Fruit fly (Drosophila melanogaster): Measurements from ENCODE around the gene spidey.
A peak's percentile ranks its signal among the peaks of the same experiment; 100 is the strongest.

The spidey gene

DNA sequence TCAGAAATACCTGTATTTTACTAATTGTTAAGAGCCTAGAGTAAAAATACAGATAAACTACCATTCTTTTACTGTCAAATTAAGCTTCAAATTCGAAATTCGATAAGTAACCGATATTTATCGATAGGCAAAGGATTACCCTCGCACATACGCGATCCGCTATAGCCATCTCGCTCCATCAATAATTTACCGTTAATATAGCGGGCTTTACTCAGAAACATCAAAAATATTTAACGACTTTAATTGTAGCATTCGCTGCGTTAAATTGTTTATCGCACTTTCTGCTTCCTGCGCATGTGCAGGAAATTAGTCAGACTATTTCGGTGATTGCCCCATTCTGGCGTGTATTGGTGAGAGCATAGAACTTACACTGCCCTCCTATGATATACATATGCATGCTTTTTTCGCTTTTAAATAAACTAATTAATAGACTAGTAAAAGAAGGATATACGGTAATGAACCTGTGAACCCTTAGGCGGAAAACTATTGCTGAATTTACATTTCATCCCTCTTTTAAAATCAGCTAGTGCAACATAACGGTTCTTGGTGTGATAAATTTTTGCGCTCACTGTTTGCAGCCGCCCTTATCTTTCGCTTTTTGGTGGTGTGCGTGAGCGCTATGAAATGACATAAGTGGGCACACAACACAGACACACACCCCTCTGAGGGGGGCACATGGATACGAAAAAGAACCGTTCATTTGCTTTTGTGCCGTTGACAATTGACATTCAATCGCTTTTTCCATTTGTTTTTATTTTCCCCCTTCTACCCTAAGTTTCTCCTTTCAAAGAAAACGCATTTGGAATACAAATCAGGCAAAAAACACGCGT is at the start of gene spidey, which contains the start of gene dpr14:
Gene spidey, plus strand, starts transcription at position 693 of the 830 bp plus-strand sequence.
Gene dpr14, minus strand, starts transcription at position 48 of the 830 bp plus-strand sequence.
- TF ChIP-seq CG10348 (GFP tag; IDR thresholded peaks at IDR 0.05) (0 out of 2 replicates have a peak, but pooled peaks have one; percentile 31), CG4496 (GFP tag; IDR thresholded peaks at IDR 0.05) (peak; percentile 91), CG14655 (GFP tag; optimal IDR thresholded peaks at IDR 0.05) (peak; percentile 85), Ets98B (GFP tag; IDR thresholded peaks at IDR 0.05) (peak; percentile 85), CG34367 (tag; optimal IDR thresholded peaks at IDR 0.05) (peak; percentile 75), CG12605 (GFP tag; IDR thresholded peaks at IDR 0.05) (peak; percentile 66), Pif1B (GFP tag; optimal IDR thresholded peaks at IDR 0.05) (peak; percentile 72), EcR (GFP tag; optimal IDR thresholded peaks at IDR 0.05) (peak; percentile 76), Snoo (tag; optimal IDR thresholded peaks at IDR 0.05) (peak; percentile 56), CG17806 (tag; optimal IDR thresholded peaks at IDR 0.05) (peak; percentile 74), fd96Ca (GFP tag; IDR thresholded peaks at IDR 0.05) (peak; percentile 90), CG9948 (tag; optimal IDR thresholded peaks at IDR 0.05) (peak; percentile 70), rn (GFP tag; IDR thresholded peaks at IDR 0.05) (no peak), D1 (tag; optimal IDR thresholded peaks at IDR 0.05) (no peak), CG15710 (tag; optimal IDR thresholded peaks at IDR 0.05) (peak; percentile 79), gl (tag; optimal IDR thresholded peaks at IDR 0.05) (peak; percentile 59), CG32121 (GFP tag; IDR thresholded peaks at IDR 0.05) (peak; percentile 89), CG13204 (GFP tag; optimal IDR thresholded peaks at IDR 0.05) (no peak), CG8301 (tag; optimal IDR thresholded peaks at IDR 0.05) (peak; percentile 79), Pif1A (GFP tag; optimal IDR thresholded peaks at IDR 0.05) (no peak), CG8159 (tag; optimal IDR thresholded peaks at IDR 0.05) (peak; percentile 83)

- TF ChIP-seq EcR (GFP tag; optimal IDR thresholded peaks at IDR 0.05) (no peak), D1 (tag; optimal IDR thresholded peaks at IDR 0.05) (no peak), CG8159 (tag; optimal IDR thresholded peaks at IDR 0.05) (no peak), gl (tag; optimal IDR thresholded peaks at IDR 0.05) (no peak)
Measured at dm6 chrX:7866868-7867267, 41.9 kb upstream of the spidey start, which contains the start of gene Ir7b. Gene Ir7b (minus strand): TSS chrX:7866968.

DNA sequence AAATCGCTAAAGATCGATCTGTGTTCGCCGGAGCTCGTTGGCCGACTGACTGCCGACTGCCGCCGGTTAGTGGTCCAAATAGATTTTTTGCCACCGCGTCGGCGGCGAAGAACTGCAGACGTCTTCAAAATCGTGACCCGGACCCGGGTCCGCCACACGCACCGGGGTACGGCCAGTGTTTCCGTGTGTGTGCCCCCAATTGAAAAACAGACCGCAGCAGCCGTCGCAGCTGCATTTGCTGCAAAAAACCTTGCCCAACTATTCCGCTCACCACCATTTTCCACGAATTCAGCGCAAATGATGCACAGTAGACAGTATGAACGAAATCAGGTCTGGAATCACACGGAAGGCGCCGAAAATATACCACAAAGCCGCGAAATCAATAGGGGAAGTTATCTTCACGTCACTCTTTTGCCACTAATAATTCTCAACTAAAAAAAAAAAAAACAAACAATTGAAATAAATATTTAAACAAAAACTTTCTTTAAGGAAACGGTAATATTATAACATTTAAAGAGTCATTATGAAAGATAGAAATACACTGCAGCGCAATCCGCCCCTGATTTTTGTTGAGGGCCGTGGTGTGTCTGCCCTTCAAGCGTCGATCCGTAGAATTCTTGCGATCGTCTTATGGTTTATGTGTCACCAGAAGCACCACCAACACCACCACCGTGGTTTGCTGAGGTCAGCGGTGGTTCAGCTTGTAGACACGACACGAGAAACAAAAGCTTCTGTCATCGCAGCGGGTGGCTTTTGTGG is 35.4 kb upstream of the spidey start, which contains the start of gene dec:
Gene dec, minus strand, starts transcription at position 51 of the 759 bp plus-strand sequence.
- no peak for TF ChIP-seq CG34367 (tag; optimal IDR thresholded peaks at IDR 0.05)
- no peak for TF ChIP-seq gl (tag; optimal IDR thresholded peaks at IDR 0.05)
- TF ChIP-seq fd96Ca (GFP tag; IDR thresholded peaks at IDR 0.05), result no peak
- TF ChIP-seq Ets98B (GFP tag; IDR thresholded peaks at IDR 0.05), result no peak
- no peak for TF ChIP-seq CG17806 (tag; optimal IDR thresholded peaks at IDR 0.05)
- no peak for TF ChIP-seq rn (GFP tag; IDR thresholded peaks at IDR 0.05)
- TF ChIP-seq CG8301 (tag; optimal IDR thresholded peaks at IDR 0.05), result no peak
- TF ChIP-seq Pif1A (GFP tag; optimal IDR thresholded peaks at IDR 0.05), result no peak

- TF ChIP-seq CG15710 (tag; optimal IDR thresholded peaks at IDR 0.05) (no peak), D1 (tag; optimal IDR thresholded peaks at IDR 0.05) (no peak), rn (GFP tag; IDR thresholded peaks at IDR 0.05) (no peak), CG12605 (GFP tag; IDR thresholded peaks at IDR 0.05) (no peak), CG4496 (GFP tag; IDR thresholded peaks at IDR 0.05) (no peak), CG8159 (tag; optimal IDR thresholded peaks at IDR 0.05) (no peak), Ets98B (GFP tag; IDR thresholded peaks at IDR 0.05) (no peak), CG32121 (GFP tag; IDR thresholded peaks at IDR 0.05) (no peak), CG34367 (tag; optimal IDR thresholded peaks at IDR 0.05) (no peak), Pif1B (GFP tag; optimal IDR thresholded peaks at IDR 0.05) (no peak), Snoo (tag; optimal IDR thresholded peaks at IDR 0.05) (no peak), fd96Ca (GFP tag; IDR thresholded peaks at IDR 0.05) (no peak), EcR (GFP tag; optimal IDR thresholded peaks at IDR 0.05) (no peak), CG9948 (tag; optimal IDR thresholded peaks at IDR 0.05) (no peak), CG10348 (GFP tag; IDR thresholded peaks at IDR 0.05) (no peak), gl (tag; optimal IDR thresholded peaks at IDR 0.05) (no peak), CG17806 (tag; optimal IDR thresholded peaks at IDR 0.05) (no peak)
Measured at dm6 chrX:7874094-7874493, 34.6 kb upstream of the spidey start, which contains the start of gene Ir7c. Gene Ir7c (plus strand): TSS chrX:7874394.

DNA sequence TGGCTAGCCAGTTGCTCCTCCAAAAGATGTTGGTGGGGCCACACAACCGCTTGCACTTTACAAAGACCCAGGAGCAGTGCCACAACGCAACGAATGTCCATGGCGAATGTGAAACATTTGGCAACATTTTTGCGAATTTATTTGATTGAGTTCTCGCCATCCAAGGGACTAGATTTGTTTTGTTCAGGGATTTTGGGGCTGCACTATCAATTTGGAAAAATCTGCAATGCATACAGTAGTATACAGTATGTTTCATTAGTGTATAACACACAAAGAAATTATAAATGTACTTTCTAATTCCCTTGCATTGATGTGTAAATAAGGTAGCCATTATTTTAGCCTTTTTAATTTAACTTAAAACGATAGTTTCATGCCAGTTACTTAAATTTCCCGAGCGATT is 30.0 kb upstream of the spidey start, which contains the start of gene Ir7d:
Gene Ir7d, minus strand, starts transcription at position 101 of the 400 bp plus-strand sequence.
- TF ChIP-seq Pif1B (GFP tag; optimal IDR thresholded peaks at IDR 0.05) (no peak), CG15710 (tag; optimal IDR thresholded peaks at IDR 0.05) (no peak), CG13204 (GFP tag; optimal IDR thresholded peaks at IDR 0.05) (no peak), CG12605 (GFP tag; IDR thresholded peaks at IDR 0.05) (no peak), CG8159 (tag; optimal IDR thresholded peaks at IDR 0.05) (no peak), fd96Ca (GFP tag; IDR thresholded peaks at IDR 0.05) (no peak), gl (tag; optimal IDR thresholded peaks at IDR 0.05) (no peak), CG17806 (tag; optimal IDR thresholded peaks at IDR 0.05) (no peak), CG34367 (tag; optimal IDR thresholded peaks at IDR 0.05) (no peak), D1 (tag; optimal IDR thresholded peaks at IDR 0.05) (no peak), Pif1A (GFP tag; optimal IDR thresholded peaks at IDR 0.05) (no peak), EcR (GFP tag; optimal IDR thresholded peaks at IDR 0.05) (no peak), CG32121 (GFP tag; IDR thresholded peaks at IDR 0.05) (no peak), Ets98B (GFP tag; IDR thresholded peaks at IDR 0.05) (no peak), CG8301 (tag; optimal IDR thresholded peaks at IDR 0.05) (no peak)

Data from whole organism, pupa.